Worm (Caenorhabditis elegans) whole organism, L3 larva: ENCODE measurements around the gene F17H10.1.
A peak's percentile ranks its signal among the peaks of the same experiment; 100 is the strongest.

ENCODE experiments used
- ZK546.5 ChIP-seq: sonication (generic microtip); optimal IDR thresholded peaks from 2 replicates; lab custom pipeline; 2017; ENCODE audit warnings: missing biosample characterization, missing genetic modification characterization
- aly-2 ChIP-seq: fragments of 150-350 bp; optimal IDR thresholded peaks from 2 replicates; lab custom pipeline; 2014; ENCODE audit warnings: missing biosample characterization, missing genetic modification characterization
- ama-1 ChIP-seq: fragments of 150-350 bp; optimal IDR thresholded peaks from 2 replicates; lab custom pipeline; 2018
- ceh-16 ChIP-seq: sonication (generic microtip); optimal IDR thresholded peaks from 2 replicates; lab custom pipeline; 2017; ENCODE audit warnings: missing biosample characterization, missing genetic modification characterization
- ceh-28 ChIP-seq: fragments of 150-350 bp; optimal IDR thresholded peaks from 2 replicates; lab custom pipeline; 2014; ENCODE audit warnings: missing biosample characterization, missing genetic modification reagents, missing genetic modification characterization
- ceh-82 ChIP-seq: fragments of 150-350 bp; optimal IDR thresholded peaks from 2 replicates; lab custom pipeline; 2014; ENCODE audit warnings: missing biosample characterization, missing genetic modification characterization
- ceh-9 ChIP-seq: sonication (generic microtip); optimal IDR thresholded peaks from 2 replicates; lab custom pipeline; 2018; ENCODE audit warnings: missing biosample characterization, missing genetic modification characterization
- daf-12 ChIP-seq: fragments of 150-350 bp; optimal IDR thresholded peaks from 2 replicates; lab custom pipeline; 2014; ENCODE audit warnings: missing biosample characterization, missing genetic modification reagents, missing genetic modification characterization
- egl-27 ChIP-seq: sonication (generic microtip); optimal IDR thresholded peaks from 4 replicates; lab custom pipeline; 2017; ENCODE audit warnings: missing biosample characterization, missing genetic modification reagents, missing genetic modification characterization
- egl-5 ChIP-seq: fragments of 150-350 bp; optimal IDR thresholded peaks from 2 replicates; lab custom pipeline; 2017; ENCODE audit warnings: missing biosample characterization, missing genetic modification reagents, missing genetic modification characterization, inconsistent platforms
- elt-1 ChIP-seq: fragments of 150-350 bp; optimal IDR thresholded peaks from 2 replicates; lab custom pipeline; 2014; ENCODE audit warnings: missing biosample characterization, missing genetic modification characterization
- elt-2 ChIP-seq: sonication (generic microtip); optimal IDR thresholded peaks from 2 replicates; lab custom pipeline; 2016; ENCODE audit warnings: missing genetic modification reagents, mild to moderate bottlenecking, missing genetic modification characterization, missing compliant biosample characterization
- eor-1 ChIP-seq, 2 experiments: fragments of 150-350 bp; optimal IDR thresholded peaks; 2 replicates each; lab custom pipeline; 2014 to 2018; ENCODE audit warnings: missing biosample characterization in 2 of 2, missing genetic modification characterization in 2 of 2
- fkh-10 ChIP-seq: sonication (generic microtip); optimal IDR thresholded peaks from 2 replicates; lab custom pipeline; 2017; ENCODE audit warnings: missing biosample characterization, missing genetic modification reagents, missing genetic modification characterization
- fkh-2 ChIP-seq: fragments of 150-350 bp; optimal IDR thresholded peaks from 2 replicates; lab custom pipeline; 2014; ENCODE audit warnings: missing biosample characterization, missing genetic modification reagents, missing genetic modification characterization
- hmg-11 ChIP-seq: sonication (generic microtip); optimal IDR thresholded peaks from 2 replicates; lab custom pipeline; 2016; ENCODE audit warnings: missing genetic modification characterization, missing compliant biosample characterization
- lin-15B ChIP-seq: fragments of 150-350 bp; optimal IDR thresholded peaks from 2 replicates; lab custom pipeline; 2014; ENCODE audit warnings: missing biosample characterization, missing genetic modification characterization
- lin-39 ChIP-seq: fragments of 150-350 bp; optimal IDR thresholded peaks from 2 replicates; lab custom pipeline; 2018; ENCODE audit warnings: missing biosample characterization, missing genetic modification reagents, missing genetic modification characterization
- lsy-12 ChIP-seq: sonication (generic microtip); optimal IDR thresholded peaks from 2 replicates; lab custom pipeline; 2016; ENCODE audit warnings: mild to moderate bottlenecking, missing genetic modification characterization, missing compliant biosample characterization
- mdl-1 ChIP-seq: fragments of 150-350 bp; optimal IDR thresholded peaks from 2 replicates; lab custom pipeline; 2014; ENCODE audit warnings: missing biosample characterization, missing genetic modification characterization
- mml-1 ChIP-seq: fragments of 150-350 bp; sonication (generic microtip); optimal IDR thresholded peaks from 3 replicates; lab custom pipeline; 2014; ENCODE audit warnings: missing biosample characterization, missing genetic modification characterization
- nfya-1 ChIP-seq: sonication (generic microtip); optimal IDR thresholded peaks from 2 replicates; lab custom pipeline; 2017; ENCODE audit warnings: missing genetic modification characterization, mild to moderate bottlenecking, missing compliant biosample characterization, antibody characterized with exemption, moderate library complexity; ENCODE audit not compliant: insufficient read depth
- nhr-11 ChIP-seq: fragments of 150-350 bp; optimal IDR thresholded peaks from 2 replicates; lab custom pipeline; 2014; ENCODE audit warnings: missing biosample characterization, missing genetic modification characterization
- nhr-23 ChIP-seq: fragments of 150-350 bp; optimal IDR thresholded peaks from 2 replicates; lab custom pipeline; 2014; ENCODE audit warnings: missing biosample characterization, missing genetic modification reagents, missing genetic modification characterization
- nhr-25 ChIP-seq: sonication (generic microtip); optimal IDR thresholded peaks from 2 replicates; lab custom pipeline; 2017; ENCODE audit warnings: missing biosample characterization, missing genetic modification characterization
- nhr-28 ChIP-seq: fragments of 150-350 bp; optimal IDR thresholded peaks from 2 replicates; lab custom pipeline; 2014; ENCODE audit warnings: missing biosample characterization, missing genetic modification characterization
- nhr-43 ChIP-seq: sonication (generic microtip); optimal IDR thresholded peaks from 2 replicates; lab custom pipeline; 2016; ENCODE audit warnings: mild to moderate bottlenecking, missing genetic modification characterization, missing compliant biosample characterization; ENCODE audit not compliant: poor library complexity, severe bottlenecking
- nhr-67 ChIP-seq: fragments of 150-350 bp; optimal IDR thresholded peaks from 2 replicates; lab custom pipeline; 2014; ENCODE audit warnings: missing biosample characterization, missing genetic modification characterization
- nhr-76 ChIP-seq: fragments of 150-350 bp; sonication (generic microtip); optimal IDR thresholded peaks from 5 replicates; lab custom pipeline; 2014; ENCODE audit warnings: missing biosample characterization, missing genetic modification characterization
- nhr-77 ChIP-seq: fragments of 150-350 bp; optimal IDR thresholded peaks from 2 replicates; lab custom pipeline; 2014; ENCODE audit warnings: missing biosample characterization, missing genetic modification characterization
- pha-4 ChIP-seq: fragments of 150-350 bp; optimal IDR thresholded peaks from 2 replicates; lab custom pipeline; 2014; ENCODE audit warnings: missing biosample characterization, missing genetic modification reagents, missing genetic modification characterization
- pqm-1 ChIP-seq: fragments of 150-350 bp; optimal IDR thresholded peaks from 2 replicates; lab custom pipeline; 2017; ENCODE audit warnings: missing biosample characterization, missing genetic modification characterization, inconsistent platforms
- sea-2 ChIP-seq: fragments of 150-350 bp; sonication (generic microtip); optimal IDR thresholded peaks from 4 replicates; lab custom pipeline; 2014; ENCODE audit warnings: missing biosample characterization, missing genetic modification reagents, missing genetic modification characterization
- skn-1 ChIP-seq: fragments of 150-350 bp; optimal IDR thresholded peaks from 2 replicates; lab custom pipeline; 2014; ENCODE audit warnings: missing biosample characterization, missing genetic modification characterization
- snpc-4 ChIP-seq: fragments of 150-350 bp; optimal IDR thresholded peaks from 2 replicates; lab custom pipeline; 2014; ENCODE audit warnings: missing biosample characterization, missing genetic modification characterization
- tbx-2 ChIP-seq: sonication (generic microtip); optimal IDR thresholded peaks from 2 replicates; lab custom pipeline; 2016; ENCODE audit warnings: mild to moderate bottlenecking, missing genetic modification characterization, missing compliant biosample characterization
- unc-39 ChIP-seq: sonication (generic microtip); optimal IDR thresholded peaks from 4 replicates; lab custom pipeline; 2017; ENCODE audit warnings: missing biosample characterization, missing genetic modification characterization
- unc-62 ChIP-seq: fragments of 150-350 bp; sonication (generic microtip); optimal IDR thresholded peaks from 4 replicates; lab custom pipeline; 2014; ENCODE audit warnings: missing biosample characterization, missing genetic modification reagents, missing genetic modification characterization
- ztf-11 ChIP-seq: fragments of 150-350 bp; optimal IDR thresholded peaks from 2 replicates; lab custom pipeline; 2014; ENCODE audit warnings: missing biosample characterization, missing genetic modification characterization
- ztf-4 ChIP-seq: fragments of 150-350 bp; optimal IDR thresholded peaks from 2 replicates; lab custom pipeline; 2014; ENCODE audit warnings: missing biosample characterization, missing genetic modification characterization

The F17H10.1 gene

ce11 chrX:13122191-13122590 lies 17.1 kb downstream of the F17H10.1 start, which contains the start of gene snx-17:
TSS of gene snx-17 (minus strand) at chrX:13122291.
- TF ChIP-seq pha-4 (tag; lab: Kevin White, UChicago) (no peak), aly-2 (no peak), skn-1 (tag; lab: Kevin White, UChicago) (no peak), nfya-1 (tag; lab: Kevin White, UChicago) (no peak)

DNA sequence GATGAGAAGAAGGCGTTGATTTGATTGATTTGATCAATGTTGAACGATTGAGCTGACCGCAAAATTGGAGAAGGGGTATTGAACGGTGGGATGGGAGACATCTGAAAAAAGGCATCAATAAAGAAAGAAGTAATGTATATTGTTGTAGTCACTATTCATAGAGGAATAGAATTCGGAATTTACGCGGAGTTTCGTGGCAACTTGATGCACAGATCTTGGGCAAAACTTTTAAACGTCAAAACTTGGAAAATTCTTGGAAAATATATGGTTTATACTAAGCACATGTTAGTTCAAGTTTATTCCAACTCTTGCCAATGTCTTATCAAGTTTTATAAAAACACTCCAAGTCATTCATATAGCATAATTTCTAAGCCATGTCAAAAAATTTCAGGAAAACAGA lies 21.4 kb downstream of the F17H10.1 start, which contains the start of gene F17H10.4:
TSS of gene F17H10.4 (minus strand) at position 101 of the 400 bp plus-strand sequence.
- no peak for TF ChIP-seq ceh-9
- TF ChIP-seq unc-62 (GFP tag; lab: Kevin White, UChicago): no peak
- no peak for TF ChIP-seq daf-12 (tag; lab: Kevin White, UChicago)
- TF ChIP-seq nhr-77 (tag; lab: Kevin White, UChicago): no peak
- TF ChIP-seq egl-27 (tag; lab: Kevin White, UChicago): no peak
- TF ChIP-seq nhr-25 (tag; lab: Kevin White, UChicago): no peak
- no peak for TF ChIP-seq nhr-28 (tag; lab: Kevin White, UChicago)
- no peak for TF ChIP-seq sea-2 (GFP tag; lab: Kevin White, UChicago)
- TF ChIP-seq mml-1: no peak
- TF ChIP-seq fkh-2 (tag; lab: Kevin White, UChicago): no peak
- TF ChIP-seq pqm-1 (tag; lab: Kevin White, UChicago): no peak
- TF ChIP-seq snpc-4 (tag; lab: Kevin White, UChicago): no peak
- no peak for TF ChIP-seq elt-2 (tag; lab: Kevin White, UChicago)
- TF ChIP-seq mdl-1 (tag; lab: Kevin White, UChicago): no peak
- TF ChIP-seq, all 47 proteins: peak for 0

- peak; percentile 21 for TF ChIP-seq elt-2 (tag; lab: Kevin White, UChicago)
- TF ChIP-seq tbx-2 (tag; lab: Kevin White, UChicago): no peak
Observed at ce11 chrX:13129949-13130348, 24.9 kb downstream of the F17H10.1 start, which contains the start of gene spin-3. TSS of gene spin-3 (plus strand) at chrX:13130249.

DNA sequence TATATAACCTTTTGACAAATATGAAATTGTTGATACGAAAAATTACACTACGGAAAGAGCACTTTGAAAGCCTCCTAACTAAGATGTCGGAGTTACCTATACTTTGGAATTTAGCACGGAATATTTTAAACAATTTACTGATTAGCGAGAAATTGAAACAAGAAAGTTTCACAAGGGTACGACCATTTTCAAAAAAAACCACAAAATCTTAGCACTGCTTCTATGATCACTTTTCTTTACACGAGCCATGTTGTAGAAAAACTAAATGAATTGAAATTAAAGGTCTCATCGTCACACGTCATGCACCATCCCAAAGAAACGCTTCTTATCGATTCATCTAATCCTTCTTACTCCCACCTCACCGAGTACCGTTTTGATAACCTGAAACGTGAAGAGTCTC lies 29.8 kb downstream of the F17H10.1 start, which contains the start of gene F09A5.2:
TSS of gene F09A5.2 (plus strand) at position 301 of the 400 bp plus-strand sequence.
- TF ChIP-seq lin-39 (tag; lab: Kevin White, UChicago) (no peak), nhr-23 (tag; lab: Kevin White, UChicago) (no peak), nhr-77 (tag; lab: Kevin White, UChicago) (no peak), ceh-16 (no peak), nhr-28 (tag; lab: Kevin White, UChicago) (no peak), aly-2 (no peak), unc-39 (no peak), mml-1 (no peak), hmg-11 (tag; lab: Kevin White, UChicago) (no peak), eor-1 (tag; optimal IDR thresholded peaks at IDR 0.05; lab: Kevin White, UChicago) (no peak)

ce11 chrX:13139493-13139892 lies 34.5 kb downstream of the F17H10.1 start, which contains the start of gene ttr-34:
TSS of gene ttr-34 (plus strand) at chrX:13139793.
- no peak for TF ChIP-seq nhr-77 (tag; lab: Kevin White, UChicago)

DNA sequence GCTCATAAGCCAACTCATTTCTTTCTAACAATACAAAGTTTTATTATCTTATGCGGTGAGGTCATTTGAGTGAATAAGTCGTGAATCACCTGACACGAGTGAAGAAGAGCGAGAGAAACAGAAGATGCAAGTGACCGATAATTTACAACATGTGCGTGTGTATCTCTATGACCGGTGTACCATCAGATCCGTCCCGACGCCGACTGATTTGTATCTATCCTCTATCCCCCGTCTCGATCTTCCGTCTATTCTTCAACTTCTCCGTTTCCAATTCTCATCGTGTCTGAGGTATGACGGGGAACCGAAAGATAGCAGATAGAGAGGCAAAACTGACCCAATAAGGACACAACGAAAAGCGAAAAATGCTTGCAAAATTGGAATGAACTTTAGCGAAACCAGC lies 36.4 kb downstream of the F17H10.1 start, which contains the start of gene F09A5.3:
TSS of gene F09A5.3 (plus strand) at position 162 of the 400 bp plus-strand sequence.
- TF ChIP-seq eor-1 (tag; optimal IDR thresholded peaks at IDR 0.05; lab: Kevin White, UChicago): no peak
- TF ChIP-seq fkh-2 (tag; lab: Kevin White, UChicago): no peak
- TF ChIP-seq nhr-67 (tag; lab: Kevin White, UChicago): no peak
- TF ChIP-seq ama-1 (lab: Kevin White, UChicago): no peak
- TF ChIP-seq ZK546.5 (tag; lab: Kevin White, UChicago): no peak
- TF ChIP-seq nhr-11 (tag; lab: Kevin White, UChicago): no peak
- TF ChIP-seq lin-39 (tag; lab: Kevin White, UChicago): no peak
- no peak for TF ChIP-seq daf-12 (tag; lab: Kevin White, UChicago)
- TF ChIP-seq elt-1 (tag; lab: Kevin White, UChicago): peak; percentile 97
- no peak for TF ChIP-seq tbx-2 (tag; lab: Kevin White, UChicago)
- no peak for TF ChIP-seq skn-1 (tag; lab: Kevin White, UChicago)
- peak; percentile 9 for TF ChIP-seq elt-2 (tag; lab: Kevin White, UChicago)
- peak; percentile 6 for TF ChIP-seq nhr-43 (tag; lab: Kevin White, UChicago)
- no peak for TF ChIP-seq mml-1
- TF ChIP-seq lsy-12 (tag; lab: Kevin White, UChicago): no peak
- TF ChIP-seq ceh-82 (tag; lab: Kevin White, UChicago): no peak
- TF ChIP-seq nhr-76: no peak
- TF ChIP-seq ceh-28 (tag; lab: Kevin White, UChicago): no peak
- peak; percentile 10 for TF ChIP-seq pqm-1 (tag; lab: Kevin White, UChicago)
- TF ChIP-seq ceh-16: no peak
- TF ChIP-seq nfya-1 (tag; lab: Kevin White, UChicago): no peak
- no peak for TF ChIP-seq egl-5 (tag; lab: Kevin White, UChicago)
- TF ChIP-seq ztf-4 (tag; lab: Kevin White, UChicago): no peak
- no peak for TF ChIP-seq hmg-11 (tag; lab: Kevin White, UChicago)
- TF ChIP-seq fkh-10: no peak
- TF ChIP-seq lin-15B (tag; lab: Kevin White, UChicago): no peak
- TF ChIP-seq snpc-4 (tag; lab: Kevin White, UChicago): no peak
- no peak for TF ChIP-seq mdl-1 (tag; lab: Kevin White, UChicago)
- no peak for TF ChIP-seq nhr-77 (tag; lab: Kevin White, UChicago)
- TF ChIP-seq unc-62 (GFP tag; lab: Kevin White, UChicago): peak; percentile 17
- no peak for TF ChIP-seq ztf-11 (tag; lab: Kevin White, UChicago)
